Worm (Caenorhabditis elegans): ENCODE data around the gene C28H8.5.

The C28H8.5 gene

ce11 chrIII:5884007-5884406 is at the start of gene C28H8.5:
Gene C28H8.5 (plus strand): TSS chrIII:5884307.
- TF ChIP-seq nhr-12 (tag; optimal IDR thresholded peaks at IDR 0.05), result no peak
- TF ChIP-seq skn-1 (tag; optimal IDR thresholded peaks at IDR 0.05), result no peak
- TF ChIP-seq mdl-1 (tag; optimal IDR thresholded peaks at IDR 0.05), result no peak
- TF ChIP-seq sma-3 (GFP tag; optimal IDR thresholded peaks at IDR 0.05), result no peak
- TF ChIP-seq dmd-4 (tag; optimal IDR thresholded peaks at IDR 0.05), result no peak
- TF ChIP-seq ztf-4 (tag; optimal IDR thresholded peaks at IDR 0.05), result no peak
- no peak for TF ChIP-seq nhr-21 (tag; optimal IDR thresholded peaks at IDR 0.05)
- no peak for TF ChIP-seq unc-62 (GFP tag; optimal IDR thresholded peaks at IDR 0.05)
- no peak for TF ChIP-seq alr-1 (tag; optimal IDR thresholded peaks at IDR 0.05)
- TF ChIP-seq ceh-82 (tag; optimal IDR thresholded peaks at IDR 0.05), result no peak
- TF ChIP-seq lin-13 (GFP tag; optimal IDR thresholded peaks at IDR 0.05), result no peak
- no peak for TF ChIP-seq ZK546.5 (tag; optimal IDR thresholded peaks at IDR 0.05)
- no peak for TF ChIP-seq elt-1 (tag; optimal IDR thresholded peaks at IDR 0.05)
- TF ChIP-seq nhr-237 (tag; optimal IDR thresholded peaks at IDR 0.05), result no peak
- TF ChIP-seq gmeb-1 (tag; optimal IDR thresholded peaks at IDR 0.05), result no peak
- TF ChIP-seq nhr-23 (tag; optimal IDR thresholded peaks at IDR 0.05), result no peak
- TF ChIP-seq sem-4 (tag; optimal IDR thresholded peaks at IDR 0.05), result no peak
- TF ChIP-seq ceh-16 (tag; optimal IDR thresholded peaks at IDR 0.05), result no peak
- TF ChIP-seq mab-5 (tag; optimal IDR thresholded peaks at IDR 0.05), result no peak
- no peak for TF ChIP-seq snpc-4 (tag; optimal IDR thresholded peaks at IDR 0.05)

- TF ChIP-seq elt-1 (tag; optimal IDR thresholded peaks at IDR 0.05), result no peak
- no peak for TF ChIP-seq skn-1 (tag; optimal IDR thresholded peaks at IDR 0.05)
- TF ChIP-seq F13H6.1 (tag; optimal IDR thresholded peaks at IDR 0.05), result no peak
- no peak for TF ChIP-seq mdl-1 (tag; optimal IDR thresholded peaks at IDR 0.05)
- no peak for TF ChIP-seq sma-3 (GFP tag; optimal IDR thresholded peaks at IDR 0.05)
- TF ChIP-seq snpc-4 (tag; optimal IDR thresholded peaks at IDR 0.05), result no peak
- no peak for TF ChIP-seq dmd-4 (tag; optimal IDR thresholded peaks at IDR 0.05)
- no peak for TF ChIP-seq nhr-12 (tag; optimal IDR thresholded peaks at IDR 0.05)
- TF ChIP-seq nhr-11 (tag; optimal IDR thresholded peaks at IDR 0.05), result no peak
- TF ChIP-seq fos-1 (tag; optimal IDR thresholded peaks at IDR 0.05), result no peak
- no peak for TF ChIP-seq nhr-21 (tag; optimal IDR thresholded peaks at IDR 0.05)
Measured at ce11 chrIII:5834663-5835062, 49.4 kb upstream of the C28H8.5 start.

- peak; percentile 57 for TF ChIP-seq crh-2 (tag; optimal IDR thresholded peaks at IDR 0.05)
- no peak for TF ChIP-seq skn-1 (tag; optimal IDR thresholded peaks at IDR 0.05)
- TF ChIP-seq alr-1 (tag; optimal IDR thresholded peaks at IDR 0.05), result no peak
- TF ChIP-seq mbf-1 (tag; optimal IDR thresholded peaks at IDR 0.05), result no peak
- peak; percentile 37 for TF ChIP-seq blmp-1 (tag; optimal IDR thresholded peaks at IDR 0.05; ENCODE audit: insufficient read depth)
- TF ChIP-seq ztf-4 (tag; optimal IDR thresholded peaks at IDR 0.05), result peak; percentile 50
- TF ChIP-seq Y55F3AM.14 (GFP tag; optimal IDR thresholded peaks at IDR 0.05), result no peak
- no peak for TF ChIP-seq dmd-4 (tag; optimal IDR thresholded peaks at IDR 0.05)
- no peak for TF ChIP-seq nhr-23 (tag; optimal IDR thresholded peaks at IDR 0.05)
- peak; percentile 23 for TF ChIP-seq F13H6.1 (tag; optimal IDR thresholded peaks at IDR 0.05)
- TF ChIP-seq nhr-129 (tag; optimal IDR thresholded peaks at IDR 0.05), result peak; percentile 38
- no peak for TF ChIP-seq R02D3.7 (tag; optimal IDR thresholded peaks at IDR 0.05)
- peak; percentile 39 for TF ChIP-seq sma-3 (GFP tag; optimal IDR thresholded peaks at IDR 0.05)
- no peak for TF ChIP-seq elt-3 (tag; optimal IDR thresholded peaks at IDR 0.05)
- no peak for TF ChIP-seq lsy-2 (tag; optimal IDR thresholded peaks at IDR 0.05)
- TF ChIP-seq egl-27 (tag; optimal IDR thresholded peaks at IDR 0.05), result no peak
- no peak for TF ChIP-seq ztf-11 (tag; optimal IDR thresholded peaks at IDR 0.05)
- peak; percentile 48 for TF ChIP-seq sma-9 (GFP tag; optimal IDR thresholded peaks at IDR 0.05)
- no peak for TF ChIP-seq sma-9 (tag; optimal IDR thresholded peaks at IDR 0.05)
- no peak for TF ChIP-seq elt-1 (tag; optimal IDR thresholded peaks at IDR 0.05)
- TF ChIP-seq sem-4 (tag; optimal IDR thresholded peaks at IDR 0.05), result no peak
- TF ChIP-seq nhr-237 (tag; optimal IDR thresholded peaks at IDR 0.05), result no peak
- no peak for TF ChIP-seq ZK546.5 (tag; optimal IDR thresholded peaks at IDR 0.05)
- TF ChIP-seq mdl-1 (tag; optimal IDR thresholded peaks at IDR 0.05), result no peak
- TF ChIP-seq gmeb-1 (tag; optimal IDR thresholded peaks at IDR 0.05), result no peak
- TF ChIP-seq C34F6.9 (tag; optimal IDR thresholded peaks at IDR 0.05), result no peak
- TF ChIP-seq nhr-12 (tag; optimal IDR thresholded peaks at IDR 0.05), result no peak
- no peak for TF ChIP-seq ceh-16 (tag; optimal IDR thresholded peaks at IDR 0.05)
- no peak for TF ChIP-seq ama-1 (optimal IDR thresholded peaks at IDR 0.05)
- peak; percentile 52 for TF ChIP-seq nhr-21 (tag; optimal IDR thresholded peaks at IDR 0.05)
- TF ChIP-seq fos-1 (tag; optimal IDR thresholded peaks at IDR 0.05), result peak; percentile 85
- no peak for TF ChIP-seq ceh-82 (tag; optimal IDR thresholded peaks at IDR 0.05)
- no peak for TF ChIP-seq mab-5 (tag; optimal IDR thresholded peaks at IDR 0.05)
- TF ChIP-seq lin-11 (tag; optimal IDR thresholded peaks at IDR 0.05), result no peak
Measured at ce11 chrIII:5835163-5835871, 48.8 kb upstream of the C28H8.5 start.
